Worm (Caenorhabditis elegans): Measurements from ENCODE around the gene Y54G2A.45.

The Y54G2A.45 gene

DNA sequence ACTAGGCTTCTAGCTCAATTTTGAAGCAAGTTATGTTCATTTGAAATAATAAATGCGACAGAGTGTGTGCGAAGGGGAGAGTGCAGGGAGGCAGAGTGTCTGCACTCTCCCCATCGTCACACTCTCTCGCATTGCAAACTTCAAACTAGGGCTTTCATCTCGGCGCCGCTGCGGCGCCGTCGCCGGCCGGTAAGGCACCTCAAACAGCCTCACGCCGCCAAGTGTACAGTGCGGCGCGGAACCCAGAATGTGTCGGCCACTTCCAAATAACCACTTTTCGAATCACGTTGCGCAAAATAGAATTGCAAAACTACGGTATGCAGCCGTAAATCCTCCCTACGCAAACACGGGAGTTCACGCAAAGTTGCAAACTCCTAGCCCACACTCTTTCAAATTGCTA, 43.6 kb downstream of the Y54G2A.45 start:
- no peak for TF ChIP-seq nhr-237 (tag; optimal IDR thresholded peaks at IDR 0.05)
- TF ChIP-seq lin-13 (tag; optimal IDR thresholded peaks at IDR 0.05), result no peak
- TF ChIP-seq ztf-11 (tag; optimal IDR thresholded peaks at IDR 0.05), result no peak

DNA sequence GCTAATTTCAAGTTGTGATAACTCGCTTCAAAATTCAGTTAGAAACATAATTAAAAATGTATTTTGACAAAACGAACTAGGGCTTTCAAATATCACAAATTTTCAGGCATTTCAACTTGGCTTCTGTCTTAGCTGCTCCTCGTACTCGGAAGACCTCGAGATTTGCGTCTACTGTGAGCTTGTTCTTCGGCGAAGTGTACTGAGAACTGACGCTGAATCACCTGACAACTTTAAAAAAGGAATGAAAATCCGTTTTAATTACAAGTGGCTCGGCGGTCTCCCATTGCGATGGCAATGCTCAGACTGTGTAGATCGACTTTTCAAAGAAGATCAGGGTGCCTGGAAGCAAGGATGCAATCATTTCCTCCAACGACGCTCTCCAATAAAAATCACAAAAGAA, 44.9 kb downstream of the Y54G2A.45 start, which contains the start of gene clec-85:
clec-85 (plus strand) TSS at position 301 of the 400 bp plus-strand sequence.
- TF ChIP-seq unc-39 (tag; optimal IDR thresholded peaks at IDR 0.05) (no peak), drap-1 (GFP tag; optimal IDR thresholded peaks at IDR 0.05) (no peak), ceh-83 (GFP tag; optimal IDR thresholded peaks at IDR 0.05) (no peak), lin-32 (GFP tag; optimal IDR thresholded peaks at IDR 0.05) (no peak), pha-4 (tag; optimal IDR thresholded peaks at IDR 0.05) (no peak), nhr-12 (tag; optimal IDR thresholded peaks at IDR 0.05) (no peak), mab-5 (tag; optimal IDR thresholded peaks at IDR 0.05) (no peak), ces-1 (GFP tag; optimal IDR thresholded peaks at IDR 0.05) (no peak)

DNA sequence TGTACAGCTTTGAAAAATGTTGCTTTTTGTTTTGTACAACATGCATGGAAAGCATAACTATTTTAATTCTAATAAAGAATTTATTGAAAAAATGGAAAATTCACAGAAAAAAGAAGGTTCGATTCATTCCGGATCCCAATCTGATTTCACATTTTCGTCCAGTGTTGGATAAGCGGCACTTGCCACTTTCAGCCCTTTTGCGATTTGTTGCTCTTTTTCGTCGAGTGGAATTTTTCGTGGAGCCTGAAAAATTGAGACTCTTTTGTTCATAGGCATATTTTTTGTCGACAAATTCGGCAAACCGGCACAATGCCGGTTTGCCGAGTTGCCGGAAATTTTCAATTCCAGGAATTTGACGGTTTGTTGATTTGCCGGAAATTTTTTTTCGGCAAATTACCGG, 46.0 kb downstream of the Y54G2A.45 start:
- no peak for TF ChIP-seq ztf-11 (tag; optimal IDR thresholded peaks at IDR 0.05)
- no peak for TF ChIP-seq nhr-28 (tag; optimal IDR thresholded peaks at IDR 0.05)
- no peak for TF ChIP-seq cnd-1 (tag; optimal IDR thresholded peaks at IDR 0.05)
- no peak for TF ChIP-seq ceh-43 (GFP tag; optimal IDR thresholded peaks at IDR 0.05)
- no peak for TF ChIP-seq sem-2 (GFP tag; optimal IDR thresholded peaks at IDR 0.05)
- no peak for TF ChIP-seq unc-62 (GFP tag; optimal IDR thresholded peaks at IDR 0.05)
- no peak for TF ChIP-seq lin-13 (tag; optimal IDR thresholded peaks at IDR 0.05)
- TF ChIP-seq sptf-1 (tag; optimal IDR thresholded peaks at IDR 0.05), result no peak
- TF ChIP-seq zip-8 (tag; optimal IDR thresholded peaks at IDR 0.05), result no peak
- no peak for TF ChIP-seq mep-1 (tag; optimal IDR thresholded peaks at IDR 0.05)

DNA sequence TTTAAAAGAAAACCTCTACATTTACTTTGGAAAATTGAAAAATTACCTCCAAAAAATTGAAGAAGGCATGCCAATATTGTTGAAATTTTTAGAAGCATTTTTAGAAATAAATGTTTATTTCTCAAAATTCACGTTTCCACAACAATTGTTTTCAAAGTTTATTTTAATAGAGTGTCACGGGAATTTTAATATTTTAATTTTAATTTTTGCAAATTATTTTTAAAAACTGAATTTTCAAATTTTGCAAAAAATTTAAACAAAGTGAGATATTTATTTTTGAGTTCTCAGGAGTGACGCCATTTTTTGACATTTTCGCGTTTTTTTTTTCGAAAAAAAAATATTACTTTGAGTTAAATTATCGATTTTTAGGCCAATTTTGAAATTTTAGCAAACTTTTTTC, 47.5 kb downstream of the Y54G2A.45 start, which contains the start of gene Y54G2A.49:
Y54G2A.49 (minus strand) TSS at position 101 of the 400 bp plus-strand sequence.
- TF ChIP-seq ham-2 (GFP tag; optimal IDR thresholded peaks at IDR 0.05), result no peak

DNA sequence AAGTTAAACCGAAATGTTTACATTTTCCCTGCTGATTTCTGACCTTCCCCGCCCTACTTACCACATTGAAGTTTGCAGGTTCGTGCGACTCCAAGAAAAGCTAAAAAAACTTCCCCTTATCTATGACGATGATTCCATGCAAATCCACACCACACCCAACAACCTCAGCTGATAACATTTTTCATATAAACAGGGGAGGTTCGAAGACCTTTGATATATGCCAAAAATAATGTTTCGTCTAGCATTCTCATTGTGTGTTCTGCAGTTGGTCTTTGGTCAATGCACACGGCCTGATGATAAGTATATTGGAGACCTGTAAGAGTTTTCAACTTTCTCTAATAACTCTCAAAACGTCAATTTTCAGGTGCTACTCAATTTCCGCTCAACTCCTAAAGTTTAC, 48.5 kb downstream of the Y54G2A.45 start:
- TF ChIP-seq elt-3 (tag; optimal IDR thresholded peaks at IDR 0.05), result no peak

DNA sequence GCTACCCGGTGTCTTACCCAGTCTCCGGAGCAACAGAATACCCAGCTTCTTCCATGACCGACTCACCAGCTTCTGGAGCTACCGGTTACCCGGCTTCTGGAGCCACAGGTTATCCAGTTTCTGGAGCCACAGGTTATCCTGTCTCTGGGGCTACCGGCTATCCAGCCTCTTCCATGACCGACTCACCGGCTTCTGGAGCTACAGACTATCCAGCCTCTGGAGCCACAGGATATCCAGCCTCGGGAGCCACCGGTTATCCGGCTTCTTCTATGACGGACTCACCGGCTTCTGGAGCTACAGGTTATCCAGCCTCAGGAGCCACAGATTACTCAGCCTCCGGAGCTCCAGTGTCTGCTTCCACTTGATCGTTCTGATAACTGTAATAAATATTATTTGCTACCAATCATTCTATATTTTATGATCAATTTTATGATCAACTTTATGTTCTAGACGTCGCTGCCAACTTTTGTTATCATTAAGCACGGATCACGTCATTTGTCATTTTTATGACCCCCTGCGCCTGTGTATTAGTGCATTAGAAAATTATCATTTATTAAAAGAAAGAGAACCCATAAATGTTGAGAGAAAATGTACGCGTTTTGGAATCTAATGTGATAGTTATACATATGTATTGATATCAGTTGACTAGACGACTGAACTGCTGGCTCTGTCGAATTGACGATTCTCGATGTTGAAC, 49.5 kb downstream of the Y54G2A.45 start:
- TF ChIP-seq mep-1 (tag; optimal IDR thresholded peaks at IDR 0.05) (no peak), unc-62 (GFP tag; optimal IDR thresholded peaks at IDR 0.05) (no peak), ceh-83 (GFP tag; optimal IDR thresholded peaks at IDR 0.05) (no peak), ceh-39 (tag; optimal IDR thresholded peaks at IDR 0.05) (no peak), ceh-43 (GFP tag; optimal IDR thresholded peaks at IDR 0.05) (no peak), blmp-1 (tag; optimal IDR thresholded peaks at IDR 0.05) (no peak), M03D4.4 (tag; optimal IDR thresholded peaks at IDR 0.05) (no peak), elt-1 (tag; optimal IDR thresholded peaks at IDR 0.05; ENCODE audit: borderline replicate concordance, insufficient read depth) (no peak), ham-2 (GFP tag; optimal IDR thresholded peaks at IDR 0.05) (no peak)

Measured in whole organism, mixed stage, embryonic.